Worm (Caenorhabditis elegans): ENCODE results near the gene K03B4.1.

K03B4.1 gene

ce11 chrV:4731154-4731961, 42.2 kb downstream of the K03B4.1 start, which contains the start of gene F39G3.3 (continued):
- TF ChIP-seq ceh-2 (tag; optimal IDR thresholded peaks at IDR 0.05), result peak; percentile 91
- peak; percentile 68 for TF ChIP-seq C08G9.2 (tag; optimal IDR thresholded peaks at IDR 0.05)
- TF ChIP-seq fax-1 (tag; optimal IDR thresholded peaks at IDR 0.05), result peak; percentile 92
- TF ChIP-seq hlh-6 (tag; optimal IDR thresholded peaks at IDR 0.05), result peak; percentile 76
- peak; percentile 26 for TF ChIP-seq ceh-30 (tag; optimal IDR thresholded peaks at IDR 0.05)
- TF ChIP-seq Y22D7AL.16 (tag; optimal IDR thresholded peaks at IDR 0.05), result peak; percentile 54
- peak; percentile 86 for TF ChIP-seq zip-5 (tag; optimal IDR thresholded peaks at IDR 0.05)
- peak; percentile 89 for TF ChIP-seq hlh-8 (tag; optimal IDR thresholded peaks at IDR 0.05)
- peak; percentile 80 for TF ChIP-seq K09A11.1 (tag; optimal IDR thresholded peaks at IDR 0.05; ENCODE audit: insufficient read depth)
- TF ChIP-seq tbx-2 (tag; optimal IDR thresholded peaks at IDR 0.05), result peak; percentile 89
- peak; percentile 86 for TF ChIP-seq gmeb-2 (tag; optimal IDR thresholded peaks at IDR 0.05)
- no peak; the same call in 1 of the 2 replicates for TF ChIP-seq unc-3 (GFP tag; conservative IDR thresholded peaks at IDR 0.05)
- peak; percentile 87 for TF ChIP-seq unc-3 (tag; optimal IDR thresholded peaks at IDR 0.05)
- TF ChIP-seq tbx-7 (tag; optimal IDR thresholded peaks at IDR 0.05), result peak; percentile 54
- TF ChIP-seq pros-1 (tag; optimal IDR thresholded peaks at IDR 0.05), result no peak
- TF ChIP-seq ahr-1 (tag; optimal IDR thresholded peaks at IDR 0.05), result peak; percentile 78
- TF ChIP-seq nhr-232 (tag; optimal IDR thresholded peaks at IDR 0.05), result peak; percentile 69
- peak; percentile 97 for TF ChIP-seq ceh-14 (tag; optimal IDR thresholded peaks at IDR 0.05)
- TF ChIP-seq elt-4 (tag; optimal IDR thresholded peaks at IDR 0.05), result no peak
- peak; percentile 86 for TF ChIP-seq madf-2 (tag; optimal IDR thresholded peaks at IDR 0.05)
- no peak for TF ChIP-seq ceh-22 (tag; optimal IDR thresholded peaks at IDR 0.05)
- peak; percentile 80 for TF ChIP-seq npax-4 (tag; optimal IDR thresholded peaks at IDR 0.05)
- TF ChIP-seq dve-1 (tag; optimal IDR thresholded peaks at IDR 0.05), result no peak
- TF ChIP-seq F13H6.1 (tag; optimal IDR thresholded peaks at IDR 0.05), result peak; percentile 74
- no peak for TF ChIP-seq pqm-1 (tag; optimal IDR thresholded peaks at IDR 0.05)
- peak; percentile 75 for TF ChIP-seq eyg-1 (tag; optimal IDR thresholded peaks at IDR 0.05)

ce11 chrV:4733952-4734351, 44.8 kb downstream of the K03B4.1 start:
- no peak for TF ChIP-seq C38D4.7 (GFP tag; optimal IDR thresholded peaks at IDR 0.05)
- TF ChIP-seq C08G9.2 (tag; optimal IDR thresholded peaks at IDR 0.05), result no peak
- TF ChIP-seq tbx-2 (tag; optimal IDR thresholded peaks at IDR 0.05), result no peak
- TF ChIP-seq fkh-10 (GFP tag; optimal IDR thresholded peaks at IDR 0.05), result no peak
- no peak for TF ChIP-seq lin-11 (tag; optimal IDR thresholded peaks at IDR 0.05)

DNA sequence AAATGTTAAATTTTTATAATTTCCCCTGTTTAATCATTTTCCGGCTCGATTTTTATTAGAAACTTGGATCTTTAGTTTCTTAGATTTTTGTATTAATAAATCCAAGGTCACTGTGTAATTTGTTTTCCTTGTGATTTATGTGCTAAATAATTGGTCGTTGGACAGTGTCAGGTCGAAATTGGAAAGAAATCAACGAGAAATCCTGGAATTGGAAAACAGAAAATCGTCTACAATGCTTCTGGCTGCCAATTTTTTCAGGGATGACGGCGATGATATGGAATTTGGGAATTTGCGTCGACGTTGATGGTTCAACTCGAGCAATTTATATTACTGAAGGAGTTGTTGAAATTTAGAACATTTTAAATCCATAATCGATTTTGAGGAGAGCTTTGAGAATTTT, 45.5 kb downstream of the K03B4.1 start:
- TF ChIP-seq dmd-4 (tag; optimal IDR thresholded peaks at IDR 0.05; ENCODE audit: borderline replicate concordance) (no peak), sdc-2 (tag; optimal IDR thresholded peaks at IDR 0.05) (no peak), ceh-2 (tag; optimal IDR thresholded peaks at IDR 0.05) (no peak), ceh-9 (tag; optimal IDR thresholded peaks at IDR 0.05) (no peak), ceh-48 (tag; optimal IDR thresholded peaks at IDR 0.05) (no peak), tbx-2 (tag; optimal IDR thresholded peaks at IDR 0.05) (no peak), pag-3 (tag; optimal IDR thresholded peaks at IDR 0.05; ENCODE audit: borderline replicate concordance) (no peak), sox-4 (tag; optimal IDR thresholded peaks at IDR 0.05) (no peak), pax-1 (tag; optimal IDR thresholded peaks at IDR 0.05) (no peak), che-1 (tag; optimal IDR thresholded peaks at IDR 0.05) (no peak), unc-55 (GFP tag; optimal IDR thresholded peaks at IDR 0.05) (no peak), ceh-22 (tag; optimal IDR thresholded peaks at IDR 0.05) (no peak), ztf-16 (tag; optimal IDR thresholded peaks at IDR 0.05) (no peak), sox-2 (GFP tag; IDR thresholded peaks at IDR 0.05) (no peak), pat-9 (tag; optimal IDR thresholded peaks at IDR 0.05) (no peak), pqm-1 (tag; optimal IDR thresholded peaks at IDR 0.05) (no peak)
